Fruit fly (Drosophila melanogaster) whole organism, wandering third instar larva: ENCODE measurements around the gene mthl14.

Experiments used
- Abd-B ChIP-seq: fragments of >200 bp; optimal IDR thresholded peaks from 2 replicates; lab custom pipeline; 2017; ENCODE audit warnings: missing biosample characterization, missing genetic modification characterization
- CG32264 ChIP-seq: fragments of 200-800 bp; sonication (Bioruptor generic); optimal IDR thresholded peaks from 2 replicates; lab custom pipeline; 2016; ENCODE audit warnings: missing biosample characterization, missing genetic modification characterization
- CG9705 ChIP-seq: fragments of 200-800 bp; sonication (Bioruptor generic); optimal IDR thresholded peaks from 2 replicates; lab custom pipeline; 2018; ENCODE audit warnings: missing biosample characterization, mild to moderate bottlenecking, missing genetic modification characterization
- CrebA ChIP-seq: fragments of 200-800 bp; sonication (Bioruptor generic); optimal IDR thresholded peaks from 2 replicates; lab custom pipeline; 2016; ENCODE audit warnings: missing biosample characterization, mild to moderate bottlenecking, missing genetic modification characterization, borderline replicate concordance
- Dfd ChIP-seq: fragments of >200 bp; optimal IDR thresholded peaks from 2 replicates; lab custom pipeline; 2017; ENCODE audit warnings: missing biosample characterization, missing genetic modification characterization
- GATAd ChIP-seq: sonication (Bioruptor generic); optimal IDR thresholded peaks from 2 replicates; lab custom pipeline; 2016; ENCODE audit warnings: missing biosample characterization, missing genetic modification characterization
- HLH106 ChIP-seq: fragments of 200-800 bp; optimal IDR thresholded peaks from 3 replicates; lab custom pipeline; 2019; ENCODE audit warnings: missing biosample characterization, mild to moderate bottlenecking, missing genetic modification characterization, moderate library complexity
- Hnf4 ChIP-seq: fragments of 200-800 bp; sonication (Bioruptor generic); optimal IDR thresholded peaks from 2 replicates; lab custom pipeline; 2016; ENCODE audit warnings: missing biosample characterization, mild to moderate bottlenecking, missing genetic modification characterization
- Hr78 ChIP-seq: fragments of >200 bp; optimal IDR thresholded peaks from 2 replicates; lab custom pipeline; 2017; ENCODE audit warnings: missing biosample characterization, missing genetic modification characterization
- Hr83 ChIP-seq: fragments of 200-300 bp; sonication (Bioruptor generic); optimal IDR thresholded peaks from 2 replicates; lab custom pipeline; 2016; ENCODE audit warnings: missing biosample characterization, mild to moderate bottlenecking, missing genetic modification characterization, moderate library complexity; ENCODE audit not compliant: poor library complexity, severe bottlenecking
- Jra ChIP-seq: sonication (Bioruptor generic); optimal IDR thresholded peaks from 2 replicates; lab custom pipeline; 2016; ENCODE audit warnings: missing biosample characterization, missing genetic modification characterization
- Mio ChIP-seq: sonication (Bioruptor generic); optimal IDR thresholded peaks from 2 replicates; lab custom pipeline; 2016; ENCODE audit warnings: missing biosample characterization, missing genetic modification characterization
- Myc ChIP-seq: fragments of >200 bp; optimal IDR thresholded peaks from 2 replicates; lab custom pipeline; 2017
- N ChIP-seq: fragments of >200 bp; optimal IDR thresholded peaks from 2 replicates; lab custom pipeline; 2018; ENCODE audit warnings: missing biosample characterization, missing external identifiers, missing genetic modification characterization
- OdsH ChIP-seq: fragments of 200-800 bp; sonication (Bioruptor generic); optimal IDR thresholded peaks from 2 replicates; lab custom pipeline; 2016; ENCODE audit warnings: missing biosample characterization, mild to moderate bottlenecking, missing genetic modification characterization
- Rel ChIP-seq, 2 experiments: fragments of 200-800 bp; sonication (Bioruptor generic) in 1 of 2; optimal IDR thresholded peaks; 2 replicates in 1 of 2; 3 replicates in 1 of 2; lab custom pipeline; 2016 to 2019; ENCODE audit warnings: mild to moderate bottlenecking in 2 of 2, missing biosample characterization in 2 of 2, missing genetic modification characterization in 2 of 2, moderate library complexity in 1 of 2
- Sp1 ChIP-seq: fragments of 200-800 bp; sonication (Bioruptor generic); optimal IDR thresholded peaks from 3 replicates; lab custom pipeline; 2019; ENCODE audit warnings: missing biosample characterization, mild to moderate bottlenecking, missing genetic modification characterization, moderate library complexity
- Vsx2 ChIP-seq: fragments of 200-300, 225-300 bp; sonication (Bioruptor generic); optimal IDR thresholded peaks from 2 replicates; lab custom pipeline; 2018; ENCODE audit warnings: missing biosample characterization, missing genetic modification characterization; ENCODE audit not compliant: partially characterized antibody
- br ChIP-seq: fragments of 200-800 bp; sonication (Bioruptor generic); optimal IDR thresholded peaks from 2 replicates; lab custom pipeline; 2016; ENCODE audit warnings: missing biosample characterization, missing genetic modification characterization
- dl ChIP-seq, 2 experiments: fragments of 175-275, 200-275 bp in 1 of 2; fragments of 200-275 bp in 1 of 2; sonication (Bioruptor generic); optimal IDR thresholded peaks; lab custom pipeline; 2018; ENCODE audit warnings: mild to moderate bottlenecking in 2 of 2, missing biosample characterization in 2 of 2, missing genetic modification characterization in 2 of 2, moderate library complexity in 2 of 2; ENCODE audit not compliant: partially characterized antibody in 2 of 2, insufficient read depth in 1 of 2
- dmrt93B ChIP-seq: fragments of 200-800 bp; sonication (Bioruptor generic); optimal IDR thresholded peaks from 2 replicates; lab custom pipeline; 2018; ENCODE audit warnings: missing biosample characterization, mild to moderate bottlenecking, missing genetic modification characterization
- dsf ChIP-seq: sonication (Bioruptor generic); optimal IDR thresholded peaks from 2 replicates; lab custom pipeline; 2016; ENCODE audit warnings: missing biosample characterization, missing genetic modification characterization, borderline replicate concordance
- ey ChIP-seq: fragments of 200-800 bp; sonication (Bioruptor generic); optimal IDR thresholded peaks from 2 replicates; lab custom pipeline; 2016; ENCODE audit warnings: missing biosample characterization, missing genetic modification characterization
- foxo ChIP-seq, 2 experiments: fragments of 200-800 bp; sonication (Bioruptor generic); optimal IDR thresholded peaks; 2 replicates in 1 of 2; 3 replicates in 1 of 2; lab custom pipeline; 2016 to 2017; ENCODE audit warnings: missing biosample characterization in 2 of 2, missing genetic modification characterization in 2 of 2
- fru ChIP-seq: fragments of 200-800 bp; sonication (Bioruptor generic); optimal IDR thresholded peaks from 3 replicates; lab custom pipeline; 2016; ENCODE audit warnings: missing biosample characterization, mild to moderate bottlenecking, missing genetic modification characterization
- h ChIP-seq: fragments of 200-800 bp; sonication (Bioruptor generic); optimal IDR thresholded peaks from 3 replicates; lab custom pipeline; 2016; ENCODE audit warnings: missing biosample characterization, mild to moderate bottlenecking, missing genetic modification characterization
- jim ChIP-seq: fragments of 175-275, 200-325 bp; sonication (Bioruptor generic); optimal IDR thresholded peaks from 2 replicates; lab custom pipeline; 2016; ENCODE audit warnings: missing biosample characterization, mild to moderate bottlenecking, missing genetic modification characterization
- lola ChIP-seq: fragments of >200 bp; optimal IDR thresholded peaks from 2 replicates; lab custom pipeline; 2017; ENCODE audit warnings: missing biosample characterization, missing genetic modification characterization
- psq ChIP-seq: fragments of 200-800 bp; sonication (Bioruptor generic); optimal IDR thresholded peaks from 3 replicates; lab custom pipeline; 2017; ENCODE audit warnings: missing biosample characterization, mild to moderate bottlenecking, missing genetic modification characterization, moderate library complexity
- rgr ChIP-seq: fragments of 200-800 bp; sonication (Bioruptor generic); optimal IDR thresholded peaks from 3 replicates; lab custom pipeline; 2016; ENCODE audit warnings: missing biosample characterization, mild to moderate bottlenecking, missing genetic modification characterization
- sage ChIP-seq: fragments of 200-800 bp; sonication (Bioruptor generic); optimal IDR thresholded peaks from 2 replicates; lab custom pipeline; 2016; ENCODE audit warnings: missing biosample characterization, mild to moderate bottlenecking, missing genetic modification characterization
- sv ChIP-seq: fragments of 200-800 bp; sonication (Bioruptor generic); optimal IDR thresholded peaks from 3 replicates; lab custom pipeline; 2016; ENCODE audit warnings: missing biosample characterization, missing genetic modification characterization
- tai ChIP-seq: sonication (Bioruptor generic); optimal IDR thresholded peaks from 2 replicates; lab custom pipeline; 2016; ENCODE audit warnings: missing biosample characterization, missing genetic modification characterization
- usp ChIP-seq: fragments of >200 bp; optimal IDR thresholded peaks from 2 replicates; lab custom pipeline; 2017; ENCODE audit warnings: missing biosample characterization, missing genetic modification characterization
- woc ChIP-seq: sonication (Bioruptor generic); optimal IDR thresholded peaks from 2 replicates; lab custom pipeline; 2016; ENCODE audit warnings: missing biosample characterization, mild to moderate bottlenecking, missing genetic modification characterization

The mthl14 gene

dm6 chr3L:231504-231903 lies 15.8 kb upstream of the mthl14 start, which contains the start of gene CG42846:
CG42846 (minus strand) TSS chr3L:231604.
- TF ChIP-seq usp = no peak
- no peak for TF ChIP-seq OdsH (GFP tag; lab: Kevin White, UChicago)
- no peak for TF ChIP-seq lola (GFP tag; lab: Kevin White, UChicago)
- TF ChIP-seq N = no peak
- TF ChIP-seq woc (GFP tag; lab: Kevin White, UChicago) = no peak
- no peak for TF ChIP-seq Hr83
- no peak for TF ChIP-seq Rel (GFP tag; optimal IDR thresholded peaks at IDR 0.05; lab: Kevin White, UChicago)
- peak; percentile 67 for TF ChIP-seq Rel (tag; optimal IDR thresholded peaks at IDR 0.05; lab: Kevin White, UChicago)
- TF ChIP-seq ey (GFP tag; lab: Kevin White, UChicago) = no peak
- no peak for TF ChIP-seq Hnf4
- no peak for TF ChIP-seq CrebA
- TF ChIP-seq br (GFP tag; lab: Kevin White, UChicago) = no peak
- TF ChIP-seq sage (GFP tag; lab: Kevin White, UChicago) = peak; percentile 0

dm6 chr3L:232267-232666 lies 15.0 kb upstream of the mthl14 start, which contains the start of gene CG34454:
CG34454 (minus strand) TSS chr3L:232350.
- TF ChIP-seq Hnf4 = no peak
- no peak for TF ChIP-seq br (GFP tag; lab: Kevin White, UChicago)
- TF ChIP-seq ey (GFP tag; lab: Kevin White, UChicago) = no peak
- no peak for TF ChIP-seq psq (GFP tag; lab: Kevin White, UChicago)
- no peak for TF ChIP-seq woc (GFP tag; lab: Kevin White, UChicago)
- no peak for TF ChIP-seq lola (GFP tag; lab: Kevin White, UChicago)
- no peak for TF ChIP-seq Hr83
- no peak for TF ChIP-seq dsf (GFP tag; lab: Kevin White, UChicago)
- no peak for TF ChIP-seq rgr
- TF ChIP-seq Abd-B (GFP tag; lab: Kevin White, UChicago) = no peak
- TF ChIP-seq fru = no peak
- no peak for TF ChIP-seq Sp1 (GFP tag; lab: Kevin White, UChicago)
- no peak for TF ChIP-seq GATAd (GFP tag; lab: Kevin White, UChicago)

- TF ChIP-seq Jra (GFP tag; lab: Kevin White, UChicago) (no peak), Myc (lab: Kevin White, UChicago) (no peak), Vsx2 (no peak), Abd-B (GFP tag; lab: Kevin White, UChicago) (no peak), tai (GFP tag; lab: Kevin White, UChicago) (no peak), dl (GFP tag; optimal IDR thresholded peaks at IDR 0.05; lab: Kevin White, UChicago; ENCODE audit: insufficient read depth in 1 of 2, partially characterized antibody in 2 of 2) (no peak), rgr (no peak), HLH106 (tag; lab: Kevin White, UChicago) (no peak), br (GFP tag; lab: Kevin White, UChicago) (no peak), dmrt93B (GFP tag; lab: Kevin White, UChicago) (no peak), lola (GFP tag; lab: Kevin White, UChicago) (no peak), OdsH (GFP tag; lab: Kevin White, UChicago) (no peak), CG32264 (GFP tag; lab: Kevin White, UChicago) (no peak), CrebA (no peak), Sp1 (GFP tag; lab: Kevin White, UChicago) (no peak), dsf (GFP tag; lab: Kevin White, UChicago) (no peak), woc (GFP tag; lab: Kevin White, UChicago) (no peak), Hr78 (no peak), sv (GFP tag; lab: Kevin White, UChicago) (no peak), Dfd (GFP tag; lab: Kevin White, UChicago) (no peak)
These were observed 14.0 kb upstream of the mthl14 start, which contains the start of gene CG34453 for dm6 chr3L:233251-233650. CG34453 (minus strand) TSS chr3L:233351.

- no peak for TF ChIP-seq Abd-B (GFP tag; lab: Kevin White, UChicago)
- TF ChIP-seq dl (GFP tag; optimal IDR thresholded peaks at IDR 0.05; lab: Kevin White, UChicago; ENCODE audit: insufficient read depth in 1 of 2, partially characterized antibody in 2 of 2) = no peak
- no peak for TF ChIP-seq jim (GFP tag; lab: Kevin White, UChicago)
- no peak for TF ChIP-seq Sp1 (GFP tag; lab: Kevin White, UChicago)
- TF ChIP-seq Mio = no peak
- TF ChIP-seq Hnf4 = no peak
- no peak for TF ChIP-seq fru
- no peak for TF ChIP-seq CG9705 (GFP tag; lab: Kevin White, UChicago)
- TF ChIP-seq dsf (GFP tag; lab: Kevin White, UChicago) = no peak
- no peak for TF ChIP-seq CG32264 (GFP tag; lab: Kevin White, UChicago)
- TF ChIP-seq OdsH (GFP tag; lab: Kevin White, UChicago) = no peak
- no peak for TF ChIP-seq foxo (GFP tag; optimal IDR thresholded peaks at IDR 0.05; lab: Kevin White, UChicago)
- no peak for TF ChIP-seq sv (GFP tag; lab: Kevin White, UChicago)
- no peak for TF ChIP-seq br (GFP tag; lab: Kevin White, UChicago)
- TF ChIP-seq Hr78 = no peak
- no peak for TF ChIP-seq Vsx2
- TF ChIP-seq Myc (lab: Kevin White, UChicago) = no peak
- no peak for TF ChIP-seq h (GFP tag; lab: Kevin White, UChicago)
- TF ChIP-seq, all 38 proteins: peak for 0
These were observed 13.0 kb upstream of the mthl14 start for dm6 chr3L:234337-234736.
